Fruit fly (Drosophila melanogaster) whole organism: ENCODE data around the gene yuri.

Source experiments
- CG8478 ChIP-seq: fragments of >200 bp; optimal IDR thresholded peaks from 2 replicates; lab custom pipeline; 2018; ENCODE audit warnings: inconsistent platforms
- Dll ChIP-seq: fragments of >200 bp; optimal IDR thresholded peaks from 2 replicates; lab custom pipeline; 2017
- EcR ChIP-seq, 2 experiments: fragments of >200 bp; optimal IDR thresholded peaks; 2 replicates each; lab custom pipeline; 2017; ENCODE audit warnings: missing biosample characterization in 2 of 2, missing genetic modification characterization in 2 of 2, missing genetic modification reagents in 2 of 2
- pan ChIP-seq: fragments of >200 bp; optimal IDR thresholded peaks from 2 replicates; lab custom pipeline; 2017
- psq ChIP-seq: fragments of >200 bp; optimal IDR thresholded peaks from 2 replicates; lab custom pipeline; 2017
- usp ChIP-seq: fragments of >200 bp; optimal IDR thresholded peaks from 2 replicates; lab custom pipeline; 2017; ENCODE audit warnings: missing biosample characterization, missing genetic modification characterization, mixed read lengths

yuri gene

dm6 chr2L:15264483-15264987 lies at the start of gene yuri:
TSS of gene yuri (minus strand) at chr2L:15264692.
- TF ChIP-seq Dll (lab: Kevin White, UChicago), result peak; percentile 97
- TF ChIP-seq psq (lab: Kevin White, UChicago), result no peak
- TF ChIP-seq CG8478 (lab: Kevin White, UChicago), result no peak

- no peak for TF ChIP-seq Dll (lab: Kevin White, UChicago)
- no peak for TF ChIP-seq usp
- TF ChIP-seq EcR (GFP tag; optimal IDR thresholded peaks at IDR 0.05; lab: Kevin White, UChicago), result no peak
- TF ChIP-seq CG8478 (lab: Kevin White, UChicago), result no peak
- no peak for TF ChIP-seq pan (lab: Kevin White, UChicago)
- TF ChIP-seq psq (lab: Kevin White, UChicago), result no peak
Measured at dm6 chr2L:15306802-15307201, 42.3 kb upstream of the yuri start.

dm6 chr2L:15304359-15304758 lies 39.9 kb upstream of the yuri start:
- TF ChIP-seq EcR (GFP tag; optimal IDR thresholded peaks at IDR 0.05; lab: Kevin White, UChicago) (no peak), pan (lab: Kevin White, UChicago) (no peak), CG8478 (lab: Kevin White, UChicago) (no peak), usp (no peak), Dll (lab: Kevin White, UChicago) (no peak), psq (lab: Kevin White, UChicago) (no peak)

- TF ChIP-seq Dll (lab: Kevin White, UChicago) (no peak), pan (lab: Kevin White, UChicago) (no peak), usp (no peak), EcR (GFP tag; optimal IDR thresholded peaks at IDR 0.05; lab: Kevin White, UChicago) (peak in 1 of 2 experiments; percentile 53), CG8478 (lab: Kevin White, UChicago) (no peak), psq (lab: Kevin White, UChicago) (no peak)
Measured at dm6 chr2L:15301841-15302240, 37.3 kb upstream of the yuri start.

- TF ChIP-seq EcR (GFP tag; optimal IDR thresholded peaks at IDR 0.05; lab: Kevin White, UChicago) (no peak), pan (lab: Kevin White, UChicago) (no peak), CG8478 (lab: Kevin White, UChicago) (no peak)
Measured at dm6 chr2L:15297508-15297907, 33.0 kb upstream of the yuri start, which contains the start of gene CG15262. TSS of gene CG15262 (plus strand) at chr2L:15297808.

dm6 chr2L:15292139-15292538 lies 27.6 kb upstream of the yuri start, which contains the start of gene CG15260:
TSS of gene CG15260 (minus strand) at chr2L:15292239.
- no peak for TF ChIP-seq psq (lab: Kevin White, UChicago)
- no peak for TF ChIP-seq EcR (GFP tag; optimal IDR thresholded peaks at IDR 0.05; lab: Kevin White, UChicago)
- TF ChIP-seq Dll (lab: Kevin White, UChicago), result no peak
- TF ChIP-seq pan (lab: Kevin White, UChicago), result no peak
- TF ChIP-seq usp, result no peak
- TF ChIP-seq CG8478 (lab: Kevin White, UChicago), result no peak

dm6 chr2L:15284700-15285099 lies 20.2 kb upstream of the yuri start, which contains the start of gene CG15263:
TSS of gene CG15263 (plus strand) at chr2L:15285000.
- TF ChIP-seq Dll (lab: Kevin White, UChicago), result no peak
- no peak for TF ChIP-seq usp
- no peak for TF ChIP-seq pan (lab: Kevin White, UChicago)
- TF ChIP-seq psq (lab: Kevin White, UChicago), result no peak
- TF ChIP-seq CG8478 (lab: Kevin White, UChicago), result no peak
- no peak for TF ChIP-seq EcR (GFP tag; optimal IDR thresholded peaks at IDR 0.05; lab: Kevin White, UChicago)

dm6 chr2L:15280975-15281374 lies 16.5 kb upstream of the yuri start:
- TF ChIP-seq EcR (GFP tag; optimal IDR thresholded peaks at IDR 0.05; lab: Kevin White, UChicago) (no peak), Dll (lab: Kevin White, UChicago) (no peak), usp (no peak), CG8478 (lab: Kevin White, UChicago) (no peak), pan (lab: Kevin White, UChicago) (no peak), psq (lab: Kevin White, UChicago) (no peak)

- TF ChIP-seq Dll (lab: Kevin White, UChicago), result no peak
- no peak for TF ChIP-seq CG8478 (lab: Kevin White, UChicago)
- TF ChIP-seq pan (lab: Kevin White, UChicago), result no peak
- TF ChIP-seq EcR (GFP tag; optimal IDR thresholded peaks at IDR 0.05; lab: Kevin White, UChicago), result no peak
Measured at dm6 chr2L:15275794-15276193, 11.3 kb upstream of the yuri start.

dm6 chr2L:15274783-15275316 lies 10.4 kb upstream of the yuri start, which contains the start of gene UK114:
TSS of gene UK114 (minus strand) at chr2L:15275091.
- TF ChIP-seq usp (no peak), EcR (GFP tag; optimal IDR thresholded peaks at IDR 0.05; lab: Kevin White, UChicago) (no peak), pan (lab: Kevin White, UChicago) (no peak), psq (lab: Kevin White, UChicago) (no peak), CG8478 (lab: Kevin White, UChicago) (no peak)

- TF ChIP-seq EcR (GFP tag; optimal IDR thresholded peaks at IDR 0.05; lab: Kevin White, UChicago) (no peak), Dll (lab: Kevin White, UChicago) (no peak), CG8478 (lab: Kevin White, UChicago) (no peak), pan (lab: Kevin White, UChicago) (no peak), psq (lab: Kevin White, UChicago) (no peak), usp (no peak)
Measured at dm6 chr2L:15274292-15274691, 9.8 kb upstream of the yuri start.

- TF ChIP-seq usp, result no peak
- TF ChIP-seq pan (lab: Kevin White, UChicago), result no peak
- no peak for TF ChIP-seq EcR (GFP tag; optimal IDR thresholded peaks at IDR 0.05; lab: Kevin White, UChicago)
- TF ChIP-seq Dll (lab: Kevin White, UChicago), result no peak
- TF ChIP-seq psq (lab: Kevin White, UChicago), result no peak
- TF ChIP-seq CG8478 (lab: Kevin White, UChicago), result no peak
Measured at dm6 chr2L:15273521-15274123, 9.1 kb upstream of the yuri start.
